Worm (Caenorhabditis elegans): ENCODE data around the gene C27D6.12.

ce11 chrII:5184661-5185545 is 7.1 kb upstream of the C27D6.12 start:
- TF ChIP-seq lsy-27 (tag; optimal IDR thresholded peaks at IDR 0.05; ENCODE audit: borderline replicate concordance, insufficient read depth) (no peak), snpc-4 (GFP tag; optimal IDR thresholded peaks at IDR 0.05) (no peak), snpc-4 (tag; optimal IDR thresholded peaks at IDR 0.05) (no peak), B0019.2 (GFP tag; conservative IDR thresholded peaks at IDR 0.05) (no peak), Y53F4B.3 (GFP tag; IDR thresholded peaks at IDR 0.05) (no peak), pha-4 (tag; optimal IDR thresholded peaks at IDR 0.05) (no peak), rpc-1 (optimal IDR thresholded peaks at IDR 0.05) (no peak), rpc-1 (tag; optimal IDR thresholded peaks at IDR 0.05) (no peak), F55B11.4 (tag; optimal IDR thresholded peaks at IDR 0.05; ENCODE audit: borderline replicate concordance, insufficient read depth) (no peak), ztf-28 (GFP tag; IDR thresholded peaks at IDR 0.05) (no peak), ama-1 (optimal IDR thresholded peaks at IDR 0.05) (no peak), ama-1 (GFP tag; optimal IDR thresholded peaks at IDR 0.05) (no peak), lsl-1 (GFP tag; optimal IDR thresholded peaks at IDR 0.05) (no peak), C17E4.6 (GFP tag; IDR thresholded peaks at IDR 0.05) (no peak), mel-28 (tag; optimal IDR thresholded peaks at IDR 0.05; ENCODE audit: borderline replicate concordance) (no peak), nfyb-1 (GFP tag; IDR thresholded peaks at IDR 0.05) (no peak)

All from whole organism, young adult.